Worm (Caenorhabditis elegans): ENCODE measurements around the gene cbp-1.

Gene cbp-1

ce11 chrIII:9743239-9743638 is 23.1 kb upstream of the cbp-1 start, which contains the start of gene T05G5.1:
T05G5.1 (minus strand) TSS chrIII:9743339.
- no peak for TF ChIP-seq spr-1 (tag; optimal IDR thresholded peaks at IDR 0.05)
- no peak for TF ChIP-seq hif-1 (tag; optimal IDR thresholded peaks at IDR 0.05)
- no peak for TF ChIP-seq skn-1 (tag; optimal IDR thresholded peaks at IDR 0.05)
- TF ChIP-seq dmd-9 (GFP tag; IDR thresholded peaks at IDR 0.05) = no peak
- no peak for TF ChIP-seq F26F4.8 (GFP tag; conservative IDR thresholded peaks at IDR 0.05)
- TF ChIP-seq ceh-62 (tag; optimal IDR thresholded peaks at IDR 0.05) = no peak

ce11 chrIII:9744525-9744924 is 21.8 kb upstream of the cbp-1 start:
- TF ChIP-seq unc-62 (GFP tag; optimal IDR thresholded peaks at IDR 0.05 in 1 of 2) = peak in 1 of 2 experiments; percentile 40
- TF ChIP-seq unc-62 (tag; optimal IDR thresholded peaks at IDR 0.05) = no peak
- TF ChIP-seq hlh-11 (tag; optimal IDR thresholded peaks at IDR 0.05) = peak; percentile 39
- no peak for TF ChIP-seq lir-3 (tag; optimal IDR thresholded peaks at IDR 0.05)
- TF ChIP-seq zip-2 (tag; optimal IDR thresholded peaks at IDR 0.05) = no peak
- TF ChIP-seq daf-16 (GFP tag; optimal IDR thresholded peaks at IDR 0.05) = peak in 1 of 2 experiments; percentile 21
- no peak for TF ChIP-seq daf-16 (tag; optimal IDR thresholded peaks at IDR 0.05)

ce11 chrIII:9745333-9745897 is 20.9 kb upstream of the cbp-1 start:
- TF ChIP-seq R02D3.7 (tag; optimal IDR thresholded peaks at IDR 0.05) (no peak), daf-19 (GFP tag; conservative IDR thresholded peaks at IDR 0.05) (no peak), gei-8 (GFP tag; optimal IDR thresholded peaks at IDR 0.05) (no peak), lin-1 (GFP tag; IDR thresholded peaks at IDR 0.05) (peak; percentile 38; the same call in 1 of the 2 replicates), madf-5 (GFP tag; IDR thresholded peaks at IDR 0.05) (0 out of 4 replicates have a peak, but pooled peaks of 1 of the 2 experiments have one; percentile 28), F49E8.2 (tag; optimal IDR thresholded peaks at IDR 0.05; ENCODE audit: borderline replicate concordance) (peak; percentile 40), lin-38 (GFP tag; IDR thresholded peaks at IDR 0.05) (peak; percentile 49), Y48G9A.11 (GFP tag; IDR thresholded peaks at IDR 0.05) (no peak), hmg-1.1 (GFP tag; IDR thresholded peaks at IDR 0.05) (no peak), php-3 (GFP tag; IDR thresholded peaks at IDR 0.05) (no peak), egl-43 (GFP tag; IDR thresholded peaks at IDR 0.05) (no peak), unc-62 (GFP tag; optimal IDR thresholded peaks at IDR 0.05 in 1 of 2) (peak in 1 of 2 experiments; percentile 65), unc-62 (tag; optimal IDR thresholded peaks at IDR 0.05) (no peak), T26A8.4 (GFP tag; IDR thresholded peaks at IDR 0.05) (no peak), F10B5.3 (tag; optimal IDR thresholded peaks at IDR 0.05) (no peak), pqm-1 (tag; optimal IDR thresholded peaks at IDR 0.05) (no peak)

ce11 chrIII:9746665-9747064 is 19.6 kb upstream of the cbp-1 start:
- TF ChIP-seq lin-39 (tag; optimal IDR thresholded peaks at IDR 0.05) (no peak), lin-13 (GFP tag; optimal IDR thresholded peaks at IDR 0.05) (no peak), lin-38 (GFP tag; IDR thresholded peaks at IDR 0.05) (peak; percentile 62), unc-130 (GFP tag; optimal IDR thresholded peaks at IDR 0.05) (peak; percentile 71), Y48G9A.11 (GFP tag; IDR thresholded peaks at IDR 0.05) (0 out of 2 replicates have a peak, but pooled peaks have one; percentile 34), zfp-2 (tag; optimal IDR thresholded peaks at IDR 0.05) (no peak), F49E8.2 (tag; optimal IDR thresholded peaks at IDR 0.05; ENCODE audit: borderline replicate concordance) (peak; percentile 35), madf-5 (GFP tag; IDR thresholded peaks at IDR 0.05) (no peak), R02D3.7 (tag; optimal IDR thresholded peaks at IDR 0.05) (no peak)

ce11 chrIII:9747133-9747532 is 19.2 kb upstream of the cbp-1 start, which contains the start of the genes iff-1 and cdk-1:
iff-1 (minus strand) TSS chrIII:9747193.
cdk-1 (plus strand) TSS chrIII:9747472.
- TF ChIP-seq aha-1 (tag) (peak; percentile 92), mes-2 (tag; optimal IDR thresholded peaks at IDR 0.05; ENCODE audit: poor library complexity, severe bottlenecking) (peak; percentile 60), dmd-8 (GFP tag; IDR thresholded peaks at IDR 0.05) (no peak), F37D6.2 (tag; optimal IDR thresholded peaks at IDR 0.05) (no peak), snpc-1.2 (GFP tag; IDR thresholded peaks at IDR 0.05) (0 out of 2 replicates have a peak, but pooled peaks have one; percentile 19), hmg-1.1 (GFP tag; IDR thresholded peaks at IDR 0.05) (peak; percentile 45; the same call in 1 of the 2 replicates), lin-38 (GFP tag; IDR thresholded peaks at IDR 0.05) (no peak), lsy-2 (tag; optimal IDR thresholded peaks at IDR 0.05) (peak in 1 of 2 experiments; percentile 68), pha-4 (GFP tag; IDR thresholded peaks at IDR 0.05) (no peak), pha-4 (tag; optimal IDR thresholded peaks at IDR 0.05) (peak; percentile 12), sdz-12 (GFP tag; optimal IDR thresholded peaks at IDR 0.05) (no peak), dpl-1 (GFP tag; optimal IDR thresholded peaks at IDR 0.05) (peak; percentile 82)

All from whole organism, L4 larva.